Worm (Caenorhabditis elegans): ENCODE measurements around the gene eif-3.K.

The eif-3.K gene

DNA sequence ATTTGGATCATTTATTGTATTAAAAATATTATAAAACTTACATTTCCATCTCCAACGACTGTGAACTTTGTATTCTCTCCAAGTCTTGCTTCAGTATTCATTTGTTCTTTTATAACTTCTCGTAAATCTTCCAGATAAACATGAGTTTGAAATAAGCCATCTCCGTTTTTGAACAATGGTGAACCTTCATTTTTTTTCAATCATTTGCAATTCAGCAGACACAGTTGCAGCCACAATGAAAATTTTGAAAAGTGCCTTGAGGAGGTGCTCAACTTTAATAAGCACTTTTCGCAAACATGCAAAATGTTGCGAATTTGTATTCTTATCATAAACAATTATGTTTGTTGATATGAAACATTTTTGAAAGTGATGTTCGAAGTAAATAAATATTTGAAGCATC, 9.6 kb upstream of the eif-3.K start, which contains the start of gene T16G1.3:
TSS of gene T16G1.3 (minus strand) at position 101 of the 400 bp plus-strand sequence.
- TF ChIP-seq ztf-23 (GFP tag; IDR thresholded peaks at IDR 0.05) (no peak), klf-2 (GFP tag; conservative IDR thresholded peaks at IDR 0.05) (no peak), cog-1 (tag; optimal IDR thresholded peaks at IDR 0.05) (no peak), flt-1 (GFP tag; IDR thresholded peaks at IDR 0.05) (no peak), ztf-29 (GFP tag; IDR thresholded peaks at IDR 0.05) (no peak), med-1 (GFP tag; optimal IDR thresholded peaks at IDR 0.05; ENCODE audit: insufficient read depth) (no peak), tab-1 (GFP tag; IDR thresholded peaks at IDR 0.05) (no peak), ref-1 (GFP tag; conservative IDR thresholded peaks at IDR 0.05) (no peak)

DNA sequence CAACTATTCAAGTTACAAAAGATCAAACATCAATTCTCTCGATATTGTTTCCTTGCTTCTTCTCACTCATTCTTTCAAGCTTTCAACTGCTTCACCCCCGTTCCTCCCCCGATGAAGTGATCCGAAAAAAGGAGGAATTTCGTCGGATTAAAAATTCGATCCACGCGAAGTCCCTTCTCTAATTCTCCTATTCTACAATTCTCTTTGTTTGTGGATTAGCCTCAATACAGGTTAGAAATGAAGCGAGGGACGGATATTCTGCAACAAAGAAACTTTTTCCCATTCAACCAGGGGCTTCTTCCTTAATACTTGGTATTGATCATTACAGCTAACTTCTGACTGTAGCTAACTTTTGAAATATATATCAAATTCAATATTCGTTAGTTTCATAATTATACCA, 9.0 kb upstream of the eif-3.K start, which contains the start of gene grl-2:
TSS of gene grl-2 (plus strand) at position 301 of the 400 bp plus-strand sequence.
- no peak for TF ChIP-seq tab-1 (GFP tag; IDR thresholded peaks at IDR 0.05)

DNA sequence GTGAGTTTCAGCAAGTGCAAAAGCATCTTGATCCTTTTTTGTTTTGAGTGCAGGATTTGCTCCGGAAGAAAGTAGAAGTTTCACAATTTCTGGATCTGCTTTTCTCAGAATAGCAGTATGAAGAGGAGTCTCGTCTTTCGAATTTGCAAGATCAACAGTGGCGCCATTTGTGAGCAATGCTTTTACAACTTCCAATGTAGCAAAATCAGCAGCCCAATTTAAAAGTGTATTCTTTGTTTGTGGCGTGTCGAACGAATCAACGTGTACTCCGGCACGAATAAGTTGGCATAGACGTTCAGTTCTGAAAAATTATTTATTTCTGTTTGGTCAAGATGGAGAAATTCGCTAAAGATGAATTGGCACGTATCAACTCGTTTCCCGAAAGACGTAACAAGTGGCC, 4.2 kb upstream of the eif-3.K start, which contains the start of gene T16G1.13:
TSS of gene T16G1.13 (plus strand) at position 301 of the 400 bp plus-strand sequence.
- no peak for TF ChIP-seq ztf-23 (GFP tag; IDR thresholded peaks at IDR 0.05)
- TF ChIP-seq ref-1 (GFP tag; conservative IDR thresholded peaks at IDR 0.05): no peak
- TF ChIP-seq med-1 (GFP tag; optimal IDR thresholded peaks at IDR 0.05; ENCODE audit: insufficient read depth): no peak
- TF ChIP-seq flt-1 (GFP tag; IDR thresholded peaks at IDR 0.05): no peak
- TF ChIP-seq ztf-29 (GFP tag; IDR thresholded peaks at IDR 0.05): no peak
- TF ChIP-seq T22C8.4 (GFP tag; IDR thresholded peaks at IDR 0.05): no peak
- TF ChIP-seq tab-1 (GFP tag; IDR thresholded peaks at IDR 0.05): no peak
- no peak for TF ChIP-seq cog-1 (tag; optimal IDR thresholded peaks at IDR 0.05)
- no peak for TF ChIP-seq klf-2 (GFP tag; conservative IDR thresholded peaks at IDR 0.05)

DNA sequence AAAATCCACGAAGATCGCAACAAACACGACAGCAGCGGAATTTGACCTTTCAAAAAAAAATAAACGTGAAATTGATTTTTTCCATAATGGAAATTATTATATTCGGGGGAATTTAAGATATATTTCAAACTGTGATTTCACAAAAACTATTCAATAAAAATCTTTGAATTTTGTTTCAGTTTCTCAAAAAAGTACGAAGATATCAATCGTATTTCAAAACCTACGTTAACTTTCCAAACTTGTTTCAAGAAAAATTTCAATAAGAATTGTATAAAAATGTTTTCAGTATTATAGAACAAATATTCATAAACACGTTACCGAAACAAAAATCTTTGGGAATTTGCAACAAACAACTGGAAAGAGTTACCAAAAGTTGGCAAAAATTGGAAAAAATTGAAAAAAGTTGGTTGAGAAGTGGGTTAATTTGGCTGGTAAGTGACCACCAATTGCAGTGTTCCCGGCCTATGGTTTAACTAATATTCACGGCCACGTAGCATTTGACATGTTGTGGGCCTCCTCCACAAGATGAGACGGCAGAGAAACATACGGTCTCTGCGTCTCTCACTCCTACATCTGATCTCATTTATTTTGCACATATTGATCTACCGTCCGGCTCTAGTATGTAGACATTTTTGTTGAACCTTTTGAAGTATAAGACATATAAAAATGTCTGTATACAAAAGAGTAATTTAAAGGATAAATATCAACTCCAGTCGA, 2.8 kb upstream of the eif-3.K start, which contains the start of the genes T16G1.9 and T16G1.18:
TSS of gene T16G1.9 (minus strand) at position 51 of the 717 bp plus-strand sequence.
TSS of gene T16G1.18 (plus strand) at position 493 of the 717 bp plus-strand sequence.
- TF ChIP-seq cog-1 (tag; optimal IDR thresholded peaks at IDR 0.05) (peak; percentile 35), tab-1 (GFP tag; IDR thresholded peaks at IDR 0.05) (no peak)

DNA sequence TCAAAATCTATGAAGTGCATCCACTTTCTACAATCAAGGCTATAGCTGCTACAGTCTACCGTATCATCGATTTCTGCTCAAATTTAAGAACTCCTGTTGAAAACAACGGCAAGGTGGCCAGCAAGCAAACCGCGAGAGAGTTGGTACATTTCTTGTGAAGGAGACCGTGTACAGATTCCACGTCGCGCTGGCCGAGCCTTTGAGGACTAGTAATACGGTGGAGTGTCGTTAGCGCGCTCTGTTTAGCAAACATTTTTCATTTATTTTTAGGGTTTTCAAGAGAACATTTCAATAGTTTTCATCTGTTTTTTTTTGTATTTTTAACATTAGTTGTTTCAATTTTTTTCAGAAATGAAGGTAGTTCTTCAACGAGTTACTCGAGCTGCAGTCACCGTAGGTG, 1.5 kb upstream of the eif-3.K start, which contains the start of gene pqn-68:
TSS of gene pqn-68 (plus strand) at position 350 of the 400 bp plus-strand sequence.
- TF ChIP-seq T22C8.4 (GFP tag; IDR thresholded peaks at IDR 0.05): no peak
- no peak for TF ChIP-seq ztf-23 (GFP tag; IDR thresholded peaks at IDR 0.05)
- TF ChIP-seq ref-1 (GFP tag; conservative IDR thresholded peaks at IDR 0.05): no peak
- no peak for TF ChIP-seq med-1 (GFP tag; optimal IDR thresholded peaks at IDR 0.05; ENCODE audit: insufficient read depth)
- no peak for TF ChIP-seq flt-1 (GFP tag; IDR thresholded peaks at IDR 0.05)

DNA sequence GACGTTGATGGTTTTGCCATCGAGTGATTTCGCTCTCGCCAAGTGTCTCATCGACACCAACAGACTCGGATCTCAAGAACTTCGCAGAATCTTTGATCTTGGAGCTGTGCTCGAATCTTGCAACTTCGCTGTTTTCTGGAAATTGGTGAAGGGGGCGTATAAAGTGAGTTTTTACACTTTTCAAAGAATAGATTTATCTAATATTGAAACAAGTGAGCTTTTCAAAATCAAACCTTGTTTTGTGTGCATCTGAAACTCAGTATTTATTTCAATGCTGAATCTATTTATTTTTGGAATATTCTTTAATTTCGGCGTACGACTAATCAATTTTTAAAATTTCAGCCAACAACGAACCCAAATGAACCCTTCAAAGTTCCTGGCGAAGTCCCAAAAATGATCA, 459 bp downstream of the eif-3.K start:
- TF ChIP-seq tab-1 (GFP tag; IDR thresholded peaks at IDR 0.05) (no peak), klf-2 (GFP tag; conservative IDR thresholded peaks at IDR 0.05) (no peak), ztf-29 (GFP tag; IDR thresholded peaks at IDR 0.05) (no peak), ztf-23 (GFP tag; IDR thresholded peaks at IDR 0.05) (no peak), med-1 (GFP tag; optimal IDR thresholded peaks at IDR 0.05; ENCODE audit: insufficient read depth) (no peak), T22C8.4 (GFP tag; IDR thresholded peaks at IDR 0.05) (no peak), ref-1 (GFP tag; conservative IDR thresholded peaks at IDR 0.05) (no peak), cog-1 (tag; optimal IDR thresholded peaks at IDR 0.05) (no peak), flt-1 (GFP tag; IDR thresholded peaks at IDR 0.05) (no peak)

DNA sequence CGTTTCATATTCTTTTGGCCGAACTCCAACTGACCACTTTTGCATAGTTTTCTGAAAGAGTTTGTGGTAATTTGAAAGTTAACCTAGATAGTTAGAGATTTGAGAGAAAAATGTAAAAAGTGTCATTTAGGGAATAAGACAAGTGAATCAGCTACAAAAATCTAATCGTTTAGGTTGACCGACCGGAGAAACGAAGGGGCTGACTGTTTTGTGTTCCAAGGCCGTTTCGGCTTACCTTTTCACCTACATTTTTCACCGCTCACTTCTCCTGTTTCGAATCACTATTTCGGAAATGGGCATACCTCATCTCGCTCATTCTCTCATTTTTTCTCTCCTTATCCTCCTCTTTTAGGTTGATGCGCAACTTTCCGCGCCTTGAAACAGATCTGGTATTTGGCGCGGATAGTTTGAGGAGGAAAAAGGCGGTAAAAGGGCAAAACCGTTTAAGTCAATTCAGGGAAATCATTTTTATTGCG, 7.3 kb downstream of the eif-3.K start, which contains the start of gene mpst-7:
TSS of gene mpst-7 (minus strand) at position 51 of the 476 bp plus-strand sequence.
- TF ChIP-seq ref-1 (GFP tag; conservative IDR thresholded peaks at IDR 0.05) (no peak), ztf-23 (GFP tag; IDR thresholded peaks at IDR 0.05) (no peak), T22C8.4 (GFP tag; IDR thresholded peaks at IDR 0.05) (no peak)

DNA sequence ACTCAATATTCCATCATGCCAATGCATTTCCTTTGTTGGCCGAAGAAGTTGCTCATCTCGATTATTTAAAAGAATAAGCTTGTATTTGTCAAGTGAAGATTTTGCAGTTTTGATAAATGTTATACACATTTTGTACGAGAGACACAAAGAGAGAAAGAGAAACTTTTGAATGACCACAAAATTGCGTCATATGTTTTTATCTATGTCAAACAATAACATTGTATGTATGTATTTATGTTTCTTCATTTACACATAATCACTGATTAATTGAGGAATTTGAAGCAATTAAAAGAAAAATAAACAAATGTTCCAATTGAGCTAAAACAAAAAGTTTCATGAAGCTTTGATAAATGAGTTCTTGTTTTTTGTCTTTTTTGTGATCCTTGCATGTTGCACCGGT, 9.4 kb downstream of the eif-3.K start, which contains the start of gene hrg-9:
TSS of gene hrg-9 (minus strand) at position 152 of the 400 bp plus-strand sequence.
- TF ChIP-seq tab-1 (GFP tag; IDR thresholded peaks at IDR 0.05) (no peak), T22C8.4 (GFP tag; IDR thresholded peaks at IDR 0.05) (no peak), ztf-29 (GFP tag; IDR thresholded peaks at IDR 0.05) (no peak), med-1 (GFP tag; optimal IDR thresholded peaks at IDR 0.05; ENCODE audit: insufficient read depth) (no peak), klf-2 (GFP tag; conservative IDR thresholded peaks at IDR 0.05) (no peak), cog-1 (tag; optimal IDR thresholded peaks at IDR 0.05) (no peak), ztf-23 (GFP tag; IDR thresholded peaks at IDR 0.05) (no peak), flt-1 (GFP tag; IDR thresholded peaks at IDR 0.05) (no peak), ref-1 (GFP tag; conservative IDR thresholded peaks at IDR 0.05) (no peak)

DNA sequence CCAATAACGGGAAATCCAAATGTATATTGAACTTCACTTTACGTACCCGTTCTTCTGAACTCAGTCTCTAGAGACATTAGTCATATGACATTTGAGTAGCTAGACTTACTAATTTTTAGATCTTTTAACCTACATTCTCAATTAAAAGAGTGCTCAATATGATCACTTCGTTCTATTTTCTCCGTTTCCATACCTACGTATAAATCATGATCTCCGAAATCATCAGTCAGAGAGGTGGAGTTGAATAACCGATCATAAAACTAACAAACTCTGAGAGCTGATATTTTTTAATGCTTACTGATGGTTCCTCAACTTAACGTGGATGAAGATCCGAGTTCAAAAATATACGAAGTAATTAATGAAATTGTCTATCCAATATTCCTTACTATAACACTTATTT, 10.3 kb downstream of the eif-3.K start, which contains the start of gene srd-35:
TSS of gene srd-35 (plus strand) at position 301 of the 400 bp plus-strand sequence.
- TF ChIP-seq ztf-29 (GFP tag; IDR thresholded peaks at IDR 0.05) (no peak), med-1 (GFP tag; optimal IDR thresholded peaks at IDR 0.05; ENCODE audit: insufficient read depth) (no peak), ztf-23 (GFP tag; IDR thresholded peaks at IDR 0.05) (no peak), ref-1 (GFP tag; conservative IDR thresholded peaks at IDR 0.05) (no peak), cog-1 (tag; optimal IDR thresholded peaks at IDR 0.05) (no peak), klf-2 (GFP tag; conservative IDR thresholded peaks at IDR 0.05) (no peak)

DNA sequence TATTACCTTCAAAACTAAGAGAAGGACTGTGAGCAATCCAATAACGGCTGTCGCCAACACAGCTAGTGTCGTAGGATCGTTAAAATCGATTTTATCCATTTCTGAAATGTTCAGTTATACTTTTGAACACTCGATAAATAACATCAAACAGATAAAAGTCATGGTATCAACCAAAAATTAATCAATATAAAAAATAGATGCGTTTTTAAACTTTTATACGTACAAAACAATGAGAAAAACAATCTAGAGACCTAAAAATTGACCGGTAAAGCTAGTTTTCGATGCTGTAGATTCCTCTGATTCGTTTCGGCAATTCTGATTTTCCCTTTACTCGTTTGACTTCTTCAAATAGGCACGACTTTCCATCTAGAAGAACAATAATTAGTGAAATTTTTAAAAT, 13.3 kb downstream of the eif-3.K start, which contains the start of gene R186.3:
TSS of gene R186.3 (minus strand) at position 101 of the 400 bp plus-strand sequence.
- TF ChIP-seq ref-1 (GFP tag; conservative IDR thresholded peaks at IDR 0.05): no peak
- no peak for TF ChIP-seq cog-1 (tag; optimal IDR thresholded peaks at IDR 0.05)
- TF ChIP-seq flt-1 (GFP tag; IDR thresholded peaks at IDR 0.05): no peak
- TF ChIP-seq tab-1 (GFP tag; IDR thresholded peaks at IDR 0.05): no peak
- no peak for TF ChIP-seq T22C8.4 (GFP tag; IDR thresholded peaks at IDR 0.05)
- no peak for TF ChIP-seq ztf-29 (GFP tag; IDR thresholded peaks at IDR 0.05)
- no peak for TF ChIP-seq klf-2 (GFP tag; conservative IDR thresholded peaks at IDR 0.05)
- TF ChIP-seq ztf-23 (GFP tag; IDR thresholded peaks at IDR 0.05): no peak
- no peak for TF ChIP-seq med-1 (GFP tag; optimal IDR thresholded peaks at IDR 0.05; ENCODE audit: insufficient read depth)

Measured in whole organism, midembryonic.